Worm (Caenorhabditis elegans): Measurements from ENCODE around the gene F44E5.4.

ce11 chrII:11739199-11739598 is 19.9 kb downstream of the F44E5.4 start, which contains the start of gene ctsa-1.2:
- no peak for TF ChIP-seq Y67H2A.10 (GFP tag; conservative IDR thresholded peaks at IDR 0.05)
- TF ChIP-seq hsf-1 (GFP tag; IDR thresholded peaks at IDR 0.05), result no peak
- TF ChIP-seq ceh-100 (GFP tag; IDR thresholded peaks at IDR 0.05), result no peak
- no peak for TF ChIP-seq tlf-1 (GFP tag; optimal IDR thresholded peaks at IDR 0.05)
- no peak for TF ChIP-seq dpl-1 (GFP tag; optimal IDR thresholded peaks at IDR 0.05)
- TF ChIP-seq B0035.1 (tag; optimal IDR thresholded peaks at IDR 0.05), result no peak
- no peak for TF ChIP-seq F39B2.1 (GFP tag; IDR thresholded peaks at IDR 0.05)

Measured in whole organism, young adult.